Worm (Caenorhabditis elegans) whole organism, L4 larva: ENCODE results near the gene nrfl-1.

Experiments
- F49E8.2 ChIP-seq: sonication (generic microtip); optimal IDR thresholded peaks from 2 replicates; lab custom pipeline; 2016; ENCODE audit warnings: missing compliant biosample characterization, mild to moderate bottlenecking, missing genetic modification characterization, borderline replicate concordance
- T26A8.4 ChIP-seq: fragments of 200-800 bp; sonication (Bioruptor generic); IDR thresholded peaks from 2 replicates; pipeline ENCODE4 v1.3.6; 2022; ENCODE audit warnings: missing genetic modification characterization, missing compliant biosample characterization
- aha-1 ChIP-seq: fragments of 150-350 bp; peaks from one replicate; lab custom pipeline; 2014; ENCODE audit warnings: missing biosample characterization, missing genetic modification characterization
- aly-2 ChIP-seq: sonication (generic microtip); optimal IDR thresholded peaks from 2 replicates; lab custom pipeline; 2018; ENCODE audit warnings: missing biosample characterization, missing genetic modification characterization
- ceh-28 ChIP-seq: fragments of 150-350 bp; optimal IDR thresholded peaks from 2 replicates; lab custom pipeline; 2014; ENCODE audit warnings: missing biosample characterization, missing genetic modification reagents, missing genetic modification characterization
- ceh-32 ChIP-seq: sonication (generic microtip); optimal IDR thresholded peaks from 2 replicates; lab custom pipeline; 2016; ENCODE audit warnings: mild to moderate bottlenecking, missing genetic modification characterization, missing compliant biosample characterization; ENCODE audit not compliant: poor library complexity
- ceh-44 ChIP-seq: fragments of 200-800 bp; sonication (Bioruptor generic); IDR thresholded peaks from 2 replicates; pipeline ENCODE4 v1.3.6; 2022; ENCODE audit warnings: missing genetic modification reagents, missing genetic modification characterization, missing compliant biosample characterization
- ceh-62 ChIP-seq: sonication (generic microtip); optimal IDR thresholded peaks from 2 replicates; lab custom pipeline; 2017; ENCODE audit warnings: missing biosample characterization, missing genetic modification characterization
- ctbp-1 ChIP-seq: fragments of 200-800 bp; sonication (Bioruptor generic); IDR thresholded peaks from 2 replicates; pipeline ENCODE4 v1.3.6; 2022; ENCODE audit warnings: missing genetic modification reagents, missing genetic modification characterization, missing compliant biosample characterization
- daf-12 ChIP-seq: fragments of 150-350 bp; optimal IDR thresholded peaks from 2 replicates; lab custom pipeline; 2014; ENCODE audit warnings: missing biosample characterization, missing genetic modification reagents, missing genetic modification characterization
- daf-16 ChIP-seq, 3 experiments: sonication (generic microtip); optimal IDR thresholded peaks; 2 replicates each; lab custom pipeline; 2016 to 2017; ENCODE audit warnings: missing genetic modification characterization in 3 of 3, missing genetic modification reagents in 3 of 3, mild to moderate bottlenecking in 2 of 3, missing compliant biosample characterization in 2 of 3, missing biosample characterization in 1 of 3, moderate library complexity in 1 of 3
- daf-8 ChIP-seq: fragments of 200-800 bp; sonication (Bioruptor generic); IDR thresholded peaks from 2 replicates; pipeline ENCODE4 v1.3.6; 2022; ENCODE audit warnings: missing genetic modification characterization, missing compliant biosample characterization
- dmd-6 ChIP-seq: fragments of 200-800 bp; sonication (Bioruptor generic); IDR thresholded peaks from 2 replicates; pipeline ENCODE4 v1.3.6; 2022; ENCODE audit warnings: missing genetic modification reagents, missing genetic modification characterization, missing compliant biosample characterization
- dmd-8 ChIP-seq: fragments of 200-800 bp; sonication (Bioruptor generic); IDR thresholded peaks from 2 replicates; pipeline ENCODE4 v1.3.6; 2022; ENCODE audit warnings: missing genetic modification characterization, missing compliant biosample characterization
- dmd-9 ChIP-seq: fragments of 200-800 bp; sonication (Bioruptor generic); IDR thresholded peaks from 2 replicates; pipeline ENCODE4 v1.3.6; 2022; ENCODE audit warnings: missing genetic modification reagents, missing genetic modification characterization, missing compliant biosample characterization
- dve-1 ChIP-seq: sonication (generic microtip); optimal IDR thresholded peaks from 2 replicates; lab custom pipeline; 2017; ENCODE audit warnings: antibody characterized with exemption, mild to moderate bottlenecking, missing genetic modification characterization, missing compliant biosample characterization; ENCODE audit not compliant: insufficient read depth
- egl-27 ChIP-seq: sonication (generic microtip); optimal IDR thresholded peaks from 3 replicates; lab custom pipeline; 2017; ENCODE audit warnings: missing biosample characterization, missing genetic modification reagents, missing genetic modification characterization
- egl-43 ChIP-seq: fragments of 200-800 bp; sonication (Bioruptor generic); IDR thresholded peaks from 2 replicates; pipeline ENCODE4 v1.3.6; 2022; ENCODE audit warnings: missing genetic modification reagents, missing genetic modification characterization, missing compliant biosample characterization
- hif-1 ChIP-seq, 2 experiments: sonication (generic microtip); optimal IDR thresholded peaks; 2 replicates each; lab custom pipeline; 2016 to 2017; ENCODE audit warnings: missing compliant biosample characterization in 2 of 2, missing genetic modification characterization in 2 of 2, missing genetic modification reagents in 2 of 2, missing genotype in 2 of 2, mild to moderate bottlenecking in 1 of 2
- hlh-11 ChIP-seq: fragments of 200-800 bp; sonication (Bioruptor generic); optimal IDR thresholded peaks from 2 replicates; lab custom pipeline; 2018; ENCODE audit warnings: mild to moderate bottlenecking, missing genetic modification characterization, missing compliant biosample characterization
- hlh-30 ChIP-seq: sonication (generic microtip); optimal IDR thresholded peaks from 2 replicates; lab custom pipeline; 2017; ENCODE audit warnings: antibody characterized with exemption, mild to moderate bottlenecking, missing genetic modification characterization, missing compliant biosample characterization; ENCODE audit not compliant: insufficient read depth
- hmg-1.1 ChIP-seq: fragments of 200-800 bp; sonication (Bioruptor generic); IDR thresholded peaks from 2 replicates; pipeline ENCODE4 v1.3.6; 2022; ENCODE audit warnings: missing genetic modification reagents, missing genetic modification characterization, missing compliant biosample characterization
- jun-1 ChIP-seq: fragments of 150-350 bp; optimal IDR thresholded peaks from 2 replicates; lab custom pipeline; 2014; ENCODE audit warnings: missing biosample characterization, missing genetic modification reagents, missing genetic modification characterization
- lim-7 ChIP-seq: fragments of 200-800 bp; sonication (Bioruptor generic); IDR thresholded peaks from 2 replicates; pipeline ENCODE4 v1.3.6; 2022; ENCODE audit warnings: missing genetic modification characterization, missing compliant biosample characterization
- lin-38 ChIP-seq: fragments of 200-800 bp; sonication (Bioruptor generic); IDR thresholded peaks from 2 replicates; pipeline ENCODE4 v1.3.6; 2022; ENCODE audit warnings: missing genetic modification reagents, missing genetic modification characterization, missing compliant biosample characterization
- lsy-2 ChIP-seq, 2 experiments: fragments of 150-350 bp in 1 of 2; sonication (generic microtip) in 1 of 2; optimal IDR thresholded peaks; 2 replicates each; lab custom pipeline; 2014 to 2017; ENCODE audit warnings: missing biosample characterization in 2 of 2, missing genetic modification characterization in 2 of 2
- mdl-1 ChIP-seq, 2 experiments: fragments of 150-350 bp in 1 of 2; sonication (generic microtip) in 1 of 2; optimal IDR thresholded peaks; 2 replicates each; lab custom pipeline; 2014 to 2017; ENCODE audit warnings: missing biosample characterization in 2 of 2, missing genetic modification characterization in 2 of 2
- mep-1 ChIP-seq: fragments of 150-350 bp; sonication (generic microtip); optimal IDR thresholded peaks from 3 replicates; lab custom pipeline; 2014; ENCODE audit warnings: missing biosample characterization, missing genetic modification characterization
- mes-2 ChIP-seq: sonication (generic microtip); optimal IDR thresholded peaks from 2 replicates; lab custom pipeline; 2016; ENCODE audit warnings: missing genotype, mild to moderate bottlenecking, missing genetic modification characterization, missing compliant biosample characterization; ENCODE audit not compliant: poor library complexity, severe bottlenecking
- mxl-3 ChIP-seq: fragments of 200-800 bp; sonication (Bioruptor generic); optimal IDR thresholded peaks from 2 replicates; lab custom pipeline; 2018; ENCODE audit warnings: mild to moderate bottlenecking, missing genetic modification characterization, missing compliant biosample characterization
- nhr-102 ChIP-seq: sonication (generic microtip); optimal IDR thresholded peaks from 2 replicates; lab custom pipeline; 2016; ENCODE audit warnings: mild to moderate bottlenecking, missing genetic modification characterization, moderate library complexity, missing compliant biosample characterization
- nhr-25 ChIP-seq: sonication (generic microtip); optimal IDR thresholded peaks from 2 replicates; lab custom pipeline; 2017; ENCODE audit warnings: missing genetic modification characterization, mild to moderate bottlenecking, missing compliant biosample characterization, antibody characterized with exemption, moderate library complexity, borderline replicate concordance; ENCODE audit not compliant: insufficient read depth
- nhr-28 ChIP-seq: fragments of 150-350 bp; optimal IDR thresholded peaks from 2 replicates; lab custom pipeline; 2014; ENCODE audit warnings: missing biosample characterization, missing genetic modification characterization
- pha-4 ChIP-seq, 2 experiments: fragments of 150-350 bp in 1 of 2; fragments of 200-800 bp in 1 of 2; sonication (Bioruptor generic) in 1 of 2; IDR thresholded peaks in 1 of 2; optimal IDR thresholded peaks in 1 of 2; 2 replicates each; pipeline versions ENCODE4 v1.3.6 to Lab custom; 2014 to 2022; ENCODE audit warnings: missing genetic modification characterization in 2 of 2, missing genetic modification reagents in 2 of 2, missing biosample characterization in 1 of 2, missing compliant biosample characterization in 1 of 2
- pqm-1 ChIP-seq: sonication (generic microtip); optimal IDR thresholded peaks from 2 replicates; lab custom pipeline; 2017; ENCODE audit warnings: missing biosample characterization, missing genetic modification characterization
- sdz-12 ChIP-seq: fragments of 200-800 bp; sonication (Bioruptor generic); optimal IDR thresholded peaks from 2 replicates; lab custom pipeline; 2018; ENCODE audit warnings: mild to moderate bottlenecking, missing genetic modification characterization, missing compliant biosample characterization
- set-16 ChIP-seq: fragments of 200-800 bp; sonication (Bioruptor generic); IDR thresholded peaks from 2 replicates; pipeline ENCODE4 v1.3.6; 2022; ENCODE audit warnings: missing genetic modification reagents, missing genetic modification characterization, missing compliant biosample characterization
- skn-1 ChIP-seq: fragments of 150-350 bp; optimal IDR thresholded peaks from 2 replicates; lab custom pipeline; 2014; ENCODE audit warnings: missing biosample characterization, missing genetic modification characterization
- tra-1 ChIP-seq: fragments of 200-800 bp; sonication (Bioruptor generic); IDR thresholded peaks from 2 replicates; pipeline ENCODE4 v1.3.6; 2022; ENCODE audit warnings: missing genetic modification reagents, missing genetic modification characterization, missing compliant biosample characterization
- unc-62 ChIP-seq, 3 experiments: fragments of 150-350 bp in 1 of 3; sonication (generic microtip); optimal IDR thresholded peaks in 2 of 3; peaks in 1 of 3; 1 replicate in 1 of 3; 2 replicates in 2 of 3; lab custom pipeline; 2014 to 2017; ENCODE audit warnings: missing biosample characterization in 3 of 3, missing genetic modification characterization in 3 of 3, missing genetic modification reagents in 3 of 3, missing genotype in 1 of 3
- vab-7 ChIP-seq: fragments of 200-800 bp; sonication (Bioruptor generic); IDR thresholded peaks from 2 replicates; pipeline ENCODE4 v1.3.6; 2022; ENCODE audit warnings: missing genetic modification reagents, missing genetic modification characterization, missing compliant biosample characterization
- zip-11 ChIP-seq: fragments of 200-800 bp; sonication (Bioruptor generic); IDR thresholded peaks from 2 replicates; pipeline ENCODE4 v1.3.6; 2022; ENCODE audit warnings: missing genetic modification characterization, missing compliant biosample characterization
- zip-2 ChIP-seq: fragments of 150-350 bp; optimal IDR thresholded peaks from 2 replicates; lab custom pipeline; 2014; ENCODE audit warnings: missing biosample characterization, missing genetic modification characterization
- ztf-11 ChIP-seq: fragments of 150-350 bp; optimal IDR thresholded peaks from 2 replicates; lab custom pipeline; 2014; ENCODE audit warnings: missing biosample characterization, missing genetic modification characterization

nrfl-1 gene

DNA sequence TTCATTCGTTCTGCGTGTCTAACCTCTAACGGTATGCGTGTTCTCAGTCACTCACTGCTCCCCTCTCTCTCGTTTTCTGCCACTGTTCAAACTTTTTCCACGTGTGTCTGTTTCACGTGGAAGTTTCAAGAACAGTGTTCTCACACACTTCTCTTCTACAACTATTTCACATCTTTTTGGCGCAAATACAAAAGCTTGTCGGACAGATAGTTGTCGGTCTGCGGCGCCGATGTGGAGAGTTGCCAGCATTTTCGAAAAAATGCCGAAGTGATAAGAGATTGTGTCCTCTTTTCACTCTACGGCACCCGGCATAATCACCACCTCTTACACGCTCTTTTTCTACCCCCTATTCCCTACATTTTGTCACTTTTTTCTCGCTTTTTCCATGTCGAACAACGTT, 544 bp upstream of the nrfl-1 start (continued):
- TF ChIP-seq skn-1: no peak
- peak; percentile 15 for TF ChIP-seq dve-1 (tag; lab: Kevin White, UChicago)
- no peak for TF ChIP-seq lim-7
- no peak for TF ChIP-seq zip-11 (GFP tag; lab: Robert Waterston, UW)
- TF ChIP-seq vab-7 (GFP tag; lab: Robert Waterston, UW): no peak
- no peak for TF ChIP-seq pha-4 (GFP tag; IDR thresholded peaks at IDR 0.05; lab: Robert Waterston, UW)
- no peak for TF ChIP-seq pha-4 (tag; optimal IDR thresholded peaks at IDR 0.05; lab: Kevin White, UChicago)
- TF ChIP-seq T26A8.4 (GFP tag; lab: Robert Waterston, UW): no peak
- no peak for TF ChIP-seq daf-8 (GFP tag; lab: Robert Waterston, UW)
- TF ChIP-seq egl-27 (tag; lab: Kevin White, UChicago): no peak
- no peak for TF ChIP-seq set-16 (GFP tag; lab: Robert Waterston, UW)
- no peak for TF ChIP-seq daf-16 (GFP tag; optimal IDR thresholded peaks at IDR 0.05; lab: Kevin White, UChicago)
- peak; percentile 32 for TF ChIP-seq daf-16 (tag; optimal IDR thresholded peaks at IDR 0.05; lab: Kevin White, UChicago)
- no peak for TF ChIP-seq daf-12
- TF ChIP-seq unc-62 (GFP tag; optimal IDR thresholded peaks at IDR 0.05 in 1 of 2; lab: Kevin White, UChicago): peak in 1 of 2 experiments; percentile 86
- TF ChIP-seq unc-62 (tag; optimal IDR thresholded peaks at IDR 0.05; lab: Kevin White, UChicago): no peak
- TF ChIP-seq jun-1 (tag; lab: Kevin White, UChicago): no peak
- peak in 1 of 2 experiments; percentile 1 for TF ChIP-seq mdl-1 (tag; optimal IDR thresholded peaks at IDR 0.05; lab: Kevin White, UChicago)
- TF ChIP-seq dmd-8 (GFP tag; lab: Robert Waterston, UW): no peak
- no peak for TF ChIP-seq sdz-12 (GFP tag; lab: Kevin White, UChicago)
- peak; percentile 59 for TF ChIP-seq pqm-1
- TF ChIP-seq dmd-6: peak; percentile 68
- no peak for TF ChIP-seq tra-1
- no peak for TF ChIP-seq zip-2
- no peak for TF ChIP-seq F49E8.2 (tag; lab: Kevin White, UChicago)
- TF ChIP-seq ceh-62: no peak

- TF ChIP-seq nhr-102 (tag; lab: Kevin White, UChicago) (no peak), aly-2 (tag; lab: Kevin White, UChicago) (no peak), aha-1 (tag; lab: Kevin White, UChicago) (peak; percentile 91)
These were observed 1.3 kb downstream of the nrfl-1 start for ce11 chrIV:9120220-9120619.

ce11 chrIV:9121545-9121944, 2.7 kb downstream of the nrfl-1 start:
- TF ChIP-seq ztf-11 (tag; lab: Kevin White, UChicago): no peak
- TF ChIP-seq dmd-9 (GFP tag; lab: Robert Waterston, UW): no peak
- no peak for TF ChIP-seq ctbp-1
- no peak for TF ChIP-seq ceh-28
- peak; percentile 74 for TF ChIP-seq nhr-28 (tag; lab: Kevin White, UChicago)
- no peak for TF ChIP-seq zip-2
- no peak for TF ChIP-seq ceh-32 (tag; lab: Kevin White, UChicago)
- TF ChIP-seq hmg-1.1: 0 out of 2 replicates have a peak, but pooled peaks have one; percentile 41
- TF ChIP-seq hlh-30 (tag; lab: Kevin White, UChicago): peak; percentile 72
- TF ChIP-seq mxl-3: peak; percentile 67
- TF ChIP-seq aha-1 (tag; lab: Kevin White, UChicago): peak; percentile 81
- TF ChIP-seq lin-38 (GFP tag; lab: Robert Waterston, UW): no peak
- TF ChIP-seq mep-1 (tag; lab: Kevin White, UChicago): peak; percentile 58
- TF ChIP-seq ceh-44 (GFP tag; lab: Robert Waterston, UW): no peak
- TF ChIP-seq nhr-25 (tag; lab: Kevin White, UChicago): peak; percentile 51
- TF ChIP-seq hif-1 (tag; optimal IDR thresholded peaks at IDR 0.05; lab: Kevin White, UChicago): peak in 1 of 2 experiments; percentile 23
- TF ChIP-seq lsy-2 (tag; optimal IDR thresholded peaks at IDR 0.05; lab: Kevin White, UChicago): no peak
- no peak for TF ChIP-seq mes-2
- peak; percentile 56 for TF ChIP-seq hlh-11
- no peak for TF ChIP-seq egl-43 (GFP tag; lab: Robert Waterston, UW)
- TF ChIP-seq mdl-1 (tag; optimal IDR thresholded peaks at IDR 0.05; lab: Kevin White, UChicago): peak; percentile 62 to 84
